Fruit fly (Drosophila melanogaster): Measurements from ENCODE around the gene CG10492.

CG10492 gene

dm6 chr2L:19069548-19070145 lies 15.8 kb downstream of the CG10492 start, which contains the start of gene CG10702:
Gene CG10702 (minus strand): TSS chr2L:19069851.
- TF ChIP-seq CG32264 (GFP tag; optimal IDR thresholded peaks at IDR 0.05) = no peak
- peak; percentile 45 for TF ChIP-seq woc (GFP tag; optimal IDR thresholded peaks at IDR 0.05)

- TF ChIP-seq ey (GFP tag; optimal IDR thresholded peaks at IDR 0.05) (peak; percentile 29), Hr78 (GFP tag; optimal IDR thresholded peaks at IDR 0.05) (no peak), N (GFP tag; optimal IDR thresholded peaks at IDR 0.05) (no peak), Hnf4 (GFP tag; optimal IDR thresholded peaks at IDR 0.05) (no peak), CG9705 (GFP tag; optimal IDR thresholded peaks at IDR 0.05) (no peak), jim (GFP tag; optimal IDR thresholded peaks at IDR 0.05) (no peak), OdsH (GFP tag; optimal IDR thresholded peaks at IDR 0.05) (peak; percentile 12), sage (GFP tag; optimal IDR thresholded peaks at IDR 0.05) (no peak), lola (GFP tag; optimal IDR thresholded peaks at IDR 0.05) (no peak), Dfd (GFP tag; optimal IDR thresholded peaks at IDR 0.05) (no peak), Vsx2 (GFP tag; optimal IDR thresholded peaks at IDR 0.05; ENCODE audit: partially characterized antibody) (no peak), foxo (GFP tag; optimal IDR thresholded peaks at IDR 0.05) (peak in 1 of 2 experiments; percentile 39), Rel (GFP tag; optimal IDR thresholded peaks at IDR 0.05) (no peak), Rel (tag; optimal IDR thresholded peaks at IDR 0.05) (no peak), psq (GFP tag; optimal IDR thresholded peaks at IDR 0.05) (no peak), Dif (GFP tag; optimal IDR thresholded peaks at IDR 0.05; ENCODE audit: partially characterized antibody) (no peak), Mio (GFP tag; optimal IDR thresholded peaks at IDR 0.05) (no peak), Jra (GFP tag; optimal IDR thresholded peaks at IDR 0.05) (no peak), Sp1 (GFP tag; optimal IDR thresholded peaks at IDR 0.05) (no peak), h (GFP tag; optimal IDR thresholded peaks at IDR 0.05) (peak; percentile 42), br (GFP tag; optimal IDR thresholded peaks at IDR 0.05) (peak; percentile 29), CrebA (GFP tag; optimal IDR thresholded peaks at IDR 0.05; ENCODE audit: borderline replicate concordance) (no peak), dmrt93B (GFP tag; optimal IDR thresholded peaks at IDR 0.05) (peak; percentile 14), pan (optimal IDR thresholded peaks at IDR 0.05) (no peak), rgr (GFP tag; optimal IDR thresholded peaks at IDR 0.05) (no peak), HLH106 (tag; optimal IDR thresholded peaks at IDR 0.05) (peak; percentile 62), woc (GFP tag; optimal IDR thresholded peaks at IDR 0.05) (peak; percentile 73), fru (GFP tag; optimal IDR thresholded peaks at IDR 0.05) (peak; percentile 31), dsf (GFP tag; optimal IDR thresholded peaks at IDR 0.05; ENCODE audit: borderline replicate concordance) (no peak)
Observed at dm6 chr2L:19071713-19072112, 17.8 kb downstream of the CG10492 start.

dm6 chr2L:19074099-19074828 lies 20.4 kb downstream of the CG10492 start, which contains the start of gene CG17572:
Gene CG17572 (minus strand): TSS chr2L:19074149.
- no peak for TF ChIP-seq fru (GFP tag; optimal IDR thresholded peaks at IDR 0.05)
- no peak for TF ChIP-seq ey (GFP tag; optimal IDR thresholded peaks at IDR 0.05)
- TF ChIP-seq Dfd (GFP tag; optimal IDR thresholded peaks at IDR 0.05) = no peak
- no peak for TF ChIP-seq jim (GFP tag; optimal IDR thresholded peaks at IDR 0.05)
- no peak for TF ChIP-seq woc (GFP tag; optimal IDR thresholded peaks at IDR 0.05)
- TF ChIP-seq h (GFP tag; optimal IDR thresholded peaks at IDR 0.05) = no peak
- TF ChIP-seq Hr83 (GFP tag; optimal IDR thresholded peaks at IDR 0.05; ENCODE audit: poor library complexity, severe bottlenecking) = no peak
- no peak for TF ChIP-seq foxo (GFP tag; optimal IDR thresholded peaks at IDR 0.05)

- no peak for TF ChIP-seq brk (GFP tag; optimal IDR thresholded peaks at IDR 0.05)
- TF ChIP-seq sv (GFP tag; optimal IDR thresholded peaks at IDR 0.05) = no peak
- no peak for TF ChIP-seq Myc (optimal IDR thresholded peaks at IDR 0.05)
- no peak for TF ChIP-seq CG32264 (GFP tag; optimal IDR thresholded peaks at IDR 0.05)
- TF ChIP-seq rgr (GFP tag; optimal IDR thresholded peaks at IDR 0.05) = no peak
- TF ChIP-seq foxo (GFP tag; optimal IDR thresholded peaks at IDR 0.05) = no peak
- TF ChIP-seq OdsH (GFP tag; optimal IDR thresholded peaks at IDR 0.05) = no peak
- TF ChIP-seq dmrt93B (GFP tag; optimal IDR thresholded peaks at IDR 0.05) = no peak
- TF ChIP-seq Sp1 (GFP tag; optimal IDR thresholded peaks at IDR 0.05) = no peak
- no peak for TF ChIP-seq Hnf4 (GFP tag; optimal IDR thresholded peaks at IDR 0.05)
- no peak for TF ChIP-seq Mio (GFP tag; optimal IDR thresholded peaks at IDR 0.05)
- no peak for TF ChIP-seq fru (GFP tag; optimal IDR thresholded peaks at IDR 0.05)
- TF ChIP-seq Rel (GFP tag; optimal IDR thresholded peaks at IDR 0.05) = no peak
- no peak for TF ChIP-seq Rel (tag; optimal IDR thresholded peaks at IDR 0.05)
- no peak for TF ChIP-seq dl (GFP tag; optimal IDR thresholded peaks at IDR 0.05; ENCODE audit: insufficient read depth in 1 of 2, partially characterized antibody in 2 of 2)
- no peak for TF ChIP-seq Hr78 (GFP tag; optimal IDR thresholded peaks at IDR 0.05)
- no peak for TF ChIP-seq jim (GFP tag; optimal IDR thresholded peaks at IDR 0.05)
- TF ChIP-seq HLH106 (tag; optimal IDR thresholded peaks at IDR 0.05) = no peak
- no peak for TF ChIP-seq Abd-B (GFP tag; optimal IDR thresholded peaks at IDR 0.05)
Observed at dm6 chr2L:19078928-19079327, 25.1 kb downstream of the CG10492 start, which contains the start of gene CG10700. Gene CG10700 (minus strand): TSS chr2L:19079028.

Data from whole organism, wandering third instar larva.